Worm (Caenorhabditis elegans) whole organism, late embryonic: ENCODE data around the gene C18B2.2.

Experiments
- Y22D7AL.16 ChIP-seq: sonication (generic microtip); optimal IDR thresholded peaks from 2 replicates; lab custom pipeline; 2016; ENCODE audit warnings: missing genetic modification characterization, missing compliant biosample characterization
- ceh-31 ChIP-seq: sonication (generic microtip); optimal IDR thresholded peaks from 2 replicates; lab custom pipeline; 2016; ENCODE audit warnings: missing genetic modification characterization, missing compliant biosample characterization
- dmd-4 ChIP-seq: sonication (generic microtip); optimal IDR thresholded peaks from 2 replicates; lab custom pipeline; 2016; ENCODE audit warnings: borderline replicate concordance, missing genetic modification characterization, missing compliant biosample characterization
- nfya-1 ChIP-seq: sonication (generic microtip); optimal IDR thresholded peaks from 2 replicates; lab custom pipeline; 2017; ENCODE audit warnings: missing genetic modification characterization, mild to moderate bottlenecking, missing compliant biosample characterization, antibody characterized with exemption, moderate library complexity
- pag-3 ChIP-seq: sonication (generic microtip); optimal IDR thresholded peaks from 2 replicates; lab custom pipeline; 2016; ENCODE audit warnings: missing compliant biosample characterization, missing genetic modification characterization, borderline replicate concordance
- pha-4 ChIP-seq: fragments of 150-350 bp; optimal IDR thresholded peaks from 2 replicates; lab custom pipeline; 2018; ENCODE audit warnings: missing biosample characterization, missing genetic modification reagents, missing genetic modification characterization
- pros-1 ChIP-seq: fragments of 150-350 bp; optimal IDR thresholded peaks from 2 replicates; lab custom pipeline; 2014; ENCODE audit warnings: missing biosample characterization, missing genetic modification reagents, missing genetic modification characterization

ce11 chrX:3618842-3619241 is 4.4 kb upstream of the C18B2.2 start:
- TF ChIP-seq pros-1 (tag; lab: Kevin White, UChicago) (no peak), dmd-4 (no peak), ceh-31 (tag; lab: Kevin White, UChicago) (no peak), Y22D7AL.16 (tag; lab: Kevin White, UChicago) (no peak), pha-4 (tag; lab: Kevin White, UChicago) (no peak), nfya-1 (tag; lab: Kevin White, UChicago) (no peak), pag-3 (tag; lab: Kevin White, UChicago) (no peak)
